Worm (Caenorhabditis elegans) whole organism, midembryonic: ENCODE results near the gene T04H1.5.

Experiments
- T22C8.4 ChIP-seq: fragments of 200-800 bp; sonication (Bioruptor generic); IDR thresholded peaks from 2 replicates; pipeline ENCODE4 v1.3.6; 2022; ENCODE audit warnings: missing genetic modification characterization, missing compliant biosample characterization
- cog-1 ChIP-seq: sonication (generic microtip); optimal IDR thresholded peaks from 2 replicates; lab custom pipeline; 2016; ENCODE audit warnings: missing genetic modification characterization, missing compliant biosample characterization
- flt-1 ChIP-seq: fragments of 200-800 bp; sonication (Bioruptor generic); IDR thresholded peaks from 2 replicates; pipeline ENCODE4 v1.3.6; 2022; ENCODE audit warnings: missing genetic modification characterization, missing compliant biosample characterization
- klf-2 ChIP-seq: fragments of 200-800 bp; sonication (Bioruptor generic); conservative IDR thresholded peaks from 2 replicates; pipeline ENCODE4 v1.3.6; 2022; ENCODE audit warnings: missing genetic modification reagents, missing genetic modification characterization, missing compliant biosample characterization
- ref-1 ChIP-seq: fragments of 200-800 bp; sonication (Bioruptor generic); conservative IDR thresholded peaks from 2 replicates; pipeline ENCODE4 v1.3.6; 2022; ENCODE audit warnings: missing genetic modification reagents, missing genetic modification characterization, missing compliant biosample characterization
- ztf-23 ChIP-seq: fragments of 200-800 bp; sonication (Bioruptor generic); IDR thresholded peaks from 2 replicates; pipeline ENCODE4 v1.3.6; 2022; ENCODE audit warnings: missing genetic modification reagents, missing genetic modification characterization, missing compliant biosample characterization
- ztf-29 ChIP-seq: fragments of 200-800 bp; sonication (Bioruptor generic); IDR thresholded peaks from 2 replicates; pipeline ENCODE4 v1.3.6; 2022; ENCODE audit warnings: missing genetic modification reagents, missing genetic modification characterization, missing compliant biosample characterization

ce11 chrV:12244980-12245742 lies 6.0 kb upstream of the T04H1.5 start, which contains the start of the genes T04H1.13, slfl-5 and rad-50:
- TF ChIP-seq cog-1 (tag; lab: Kevin White, UChicago) (no peak), klf-2 (no peak), ztf-29 (GFP tag; lab: Robert Waterston, UW) (no peak), T22C8.4 (GFP tag; lab: Robert Waterston, UW) (no peak), ref-1 (no peak), ztf-23 (GFP tag; lab: Robert Waterston, UW) (no peak), flt-1 (no peak)
